Fruit fly (Drosophila melanogaster) whole organism, embryonic: Measurements from ENCODE around the gene RpS8.

Experiments used
- B-H2 ChIP-seq: fragments of 200-800 bp; sonication (Bioruptor generic); optimal IDR thresholded peaks from 2 replicates; lab custom pipeline; 2018; ENCODE audit warnings: missing biosample characterization, mild to moderate bottlenecking, missing genetic modification characterization
- CG10267 ChIP-seq: fragments of 200-800 bp; sonication (Bioruptor generic); optimal IDR thresholded peaks from 2 replicates; lab custom pipeline; 2018; ENCODE audit warnings: missing biosample characterization, mild to moderate bottlenecking, missing genetic modification characterization, moderate library complexity
- CG11560 ChIP-seq: fragments of 200-800 bp; sonication (Bioruptor generic); IDR thresholded peaks from 3 replicates; pipeline ENCODE4 v1.3.6; 2022; ENCODE audit warnings: missing biosample characterization, missing genetic modification characterization
- CG11695 ChIP-seq: fragments of 200-800 bp; sonication (Bioruptor generic); IDR thresholded peaks from 3 replicates; pipeline ENCODE4 v1.3.6; 2022; ENCODE audit warnings: missing biosample characterization, missing genetic modification characterization
- CG12391 ChIP-seq: fragments of 200-800 bp; sonication (Bioruptor generic); optimal IDR thresholded peaks from 3 replicates; lab custom pipeline; 2018; ENCODE audit warnings: missing biosample characterization, mild to moderate bottlenecking, missing genetic modification characterization, moderate library complexity
- CG15601 ChIP-seq: fragments of 200-800 bp; sonication (Bioruptor generic); optimal IDR thresholded peaks from 3 replicates; lab custom pipeline; 2019; ENCODE audit warnings: missing biosample characterization, mild to moderate bottlenecking, missing genetic modification characterization, moderate library complexity
- CG16863 ChIP-seq: fragments of 200-800 bp; sonication (Bioruptor generic); optimal IDR thresholded peaks from 3 replicates; lab custom pipeline; 2016; ENCODE audit warnings: missing biosample characterization, missing genetic modification characterization
- CG17328 ChIP-seq: fragments of 200-800 bp; sonication (Bioruptor generic); IDR thresholded peaks from 2 replicates; pipeline ENCODE4 v1.3.6; 2022; ENCODE audit warnings: missing biosample characterization, missing genetic modification characterization
- CG17802 ChIP-seq: fragments of 200-800 bp; sonication (Bioruptor generic); optimal IDR thresholded peaks from 2 replicates; lab custom pipeline; 2018; ENCODE audit warnings: missing biosample characterization, mild to moderate bottlenecking, missing genetic modification characterization, moderate library complexity
- CG18262 ChIP-seq: fragments of 200-800 bp; optimal IDR thresholded peaks from 3 replicates; lab custom pipeline; 2019; ENCODE audit warnings: missing biosample characterization, mild to moderate bottlenecking, missing genetic modification characterization, moderate library complexity
- CG30431 ChIP-seq: fragments of 200-800 bp; sonication (Bioruptor generic); optimal IDR thresholded peaks from 2 replicates; lab custom pipeline; 2017; ENCODE audit warnings: missing biosample characterization, missing genetic modification characterization
- CG32532 ChIP-seq: fragments of 200-800 bp; sonication (Bioruptor generic); IDR thresholded peaks from 2 replicates; pipeline ENCODE4 v1.3.6; 2022; ENCODE audit warnings: missing biosample characterization, missing genetic modification characterization
- CG4617 ChIP-seq: fragments of 200-800 bp; sonication (Bioruptor generic); optimal IDR thresholded peaks from 3 replicates; lab custom pipeline; 2016; ENCODE audit warnings: missing biosample characterization, missing genetic modification characterization, borderline replicate concordance
- CG5180 ChIP-seq: fragments of 200-800 bp; sonication (Bioruptor generic); optimal IDR thresholded peaks from 3 replicates; lab custom pipeline; 2017; ENCODE audit warnings: missing biosample characterization, missing genetic modification characterization, mild to moderate bottlenecking, moderate library complexity, missing genetic modification reagents
- CG7963 ChIP-seq: fragments of 200-800 bp; sonication (Bioruptor generic); IDR thresholded peaks from 3 replicates; pipeline ENCODE4 v1.3.6; 2022; ENCODE audit warnings: missing biosample characterization, missing genetic modification characterization; ENCODE audit not compliant: partially characterized antibody
- CG8359 ChIP-seq: fragments of 200-800 bp; sonication (Bioruptor generic); optimal IDR thresholded peaks from 2 replicates; lab custom pipeline; 2017; ENCODE audit warnings: missing biosample characterization, mild to moderate bottlenecking, missing genetic modification characterization, borderline replicate concordance
- CG8765 ChIP-seq: fragments of 200-800 bp; sonication (Bioruptor generic); IDR thresholded peaks from 2 replicates; pipeline ENCODE4 v1.3.6; 2022; ENCODE audit warnings: missing biosample characterization, missing genetic modification characterization
- Chrac-16 ChIP-seq: fragments of 200-800 bp; sonication (Bioruptor generic); optimal IDR thresholded peaks from 3 replicates; lab custom pipeline; 2016; ENCODE audit warnings: missing biosample characterization, missing genetic modification characterization
- E2f1 ChIP-seq: fragments of 200-800 bp; sonication (Bioruptor generic); IDR thresholded peaks from 2 replicates; pipeline ENCODE4 v1.3.6; 2022; ENCODE audit warnings: missing biosample characterization, missing genetic modification characterization
- HmgZ ChIP-seq: fragments of 200-800 bp; sonication (Bioruptor generic); optimal IDR thresholded peaks from 2 replicates; lab custom pipeline; 2018; ENCODE audit warnings: missing biosample characterization, mild to moderate bottlenecking, missing genetic modification characterization
- Hr51 ChIP-seq, 2 experiments: fragments of 200-800 bp; sonication (Bioruptor generic); optimal IDR thresholded peaks; 2 replicates in 1 of 2; 3 replicates in 1 of 2; lab custom pipeline; 2016 to 2018; ENCODE audit warnings: missing biosample characterization in 2 of 2, missing genetic modification characterization in 2 of 2, mild to moderate bottlenecking in 1 of 2, moderate library complexity in 1 of 2
- Hsf ChIP-seq: fragments of 200-800 bp; sonication (Bioruptor generic); optimal IDR thresholded peaks from 3 replicates; lab custom pipeline; 2016; ENCODE audit warnings: missing biosample characterization, missing genetic modification characterization
- MESR4 ChIP-seq: fragments of 200-800 bp; sonication (Bioruptor generic); optimal IDR thresholded peaks from 2 replicates; lab custom pipeline; 2018; ENCODE audit warnings: missing biosample characterization, mild to moderate bottlenecking, missing genetic modification characterization, moderate library complexity
- Max ChIP-seq: fragments of 200-800 bp; sonication (Bioruptor generic); optimal IDR thresholded peaks from 2 replicates; lab custom pipeline; 2016; ENCODE audit warnings: missing biosample characterization, mild to moderate bottlenecking, missing genetic modification characterization
- abd-A ChIP-seq: fragments of 200-800 bp; sonication (Bioruptor generic); optimal IDR thresholded peaks from 3 replicates; lab custom pipeline; 2019; ENCODE audit warnings: missing biosample characterization, mild to moderate bottlenecking, missing genetic modification characterization, moderate library complexity
- bcd ChIP-seq: fragments of 200-800 bp; sonication (Bioruptor generic); optimal IDR thresholded peaks from 2 replicates; lab custom pipeline; 2017; ENCODE audit warnings: missing biosample characterization, mild to moderate bottlenecking, missing genetic modification characterization
- danr ChIP-seq: fragments of 200-800 bp; sonication (Bioruptor generic); IDR thresholded peaks from 2 replicates; pipeline ENCODE4 v1.3.6; 2022; ENCODE audit warnings: missing biosample characterization, missing genetic modification characterization
- exex ChIP-seq: fragments of 200-800 bp; sonication (Bioruptor generic); optimal IDR thresholded peaks from 4 replicates; lab custom pipeline; 2018; ENCODE audit warnings: missing biosample characterization, mild to moderate bottlenecking, missing genetic modification characterization, moderate library complexity
- fd102C ChIP-seq: fragments of 200-800 bp; sonication (Bioruptor generic); optimal IDR thresholded peaks from 2 replicates; lab custom pipeline; 2018; ENCODE audit warnings: missing biosample characterization, mild to moderate bottlenecking, missing genetic modification characterization, moderate library complexity
- fd3F ChIP-seq: fragments of 200-800 bp; sonication (Bioruptor generic); optimal IDR thresholded peaks from 2 replicates; lab custom pipeline; 2018; ENCODE audit warnings: missing biosample characterization, mild to moderate bottlenecking, missing genetic modification characterization, moderate library complexity
- gro ChIP-seq: fragments of 200-800 bp; sonication (Bioruptor generic); optimal IDR thresholded peaks from 2 replicates; lab custom pipeline; 2016; ENCODE audit warnings: missing biosample characterization, missing genetic modification characterization
- ham ChIP-seq: fragments of 200-800 bp; sonication (Bioruptor generic); IDR thresholded peaks from 2 replicates; pipeline ENCODE4 v1.3.6; 2022; ENCODE audit warnings: missing biosample characterization, missing genetic modification characterization
- jigr1 ChIP-seq: fragments of 200-800 bp; sonication (Bioruptor generic); IDR thresholded peaks from 3 replicates; pipeline ENCODE4 v1.3.6; 2022; ENCODE audit warnings: missing biosample characterization, missing genetic modification characterization
- klu ChIP-seq: fragments of 200-800 bp; sonication (Bioruptor generic); IDR thresholded peaks from 2 replicates; pipeline ENCODE4 v1.3.6; 2022; ENCODE audit warnings: missing biosample characterization, missing genetic modification characterization
- knrl ChIP-seq: fragments of 200-800 bp; sonication (Bioruptor generic); IDR thresholded peaks from 3 replicates; pipeline ENCODE4 v1.3.6; 2022; ENCODE audit warnings: missing biosample characterization, missing genetic modification characterization; ENCODE audit not compliant: partially characterized antibody
- lab ChIP-seq: fragments of 200-800 bp; sonication (Bioruptor generic); optimal IDR thresholded peaks from 3 replicates; lab custom pipeline; 2017; ENCODE audit warnings: missing biosample characterization, missing genetic modification characterization, mild to moderate bottlenecking, moderate library complexity, missing genetic modification reagents
- lilli ChIP-seq: fragments of 200-800 bp; sonication (Bioruptor generic); optimal IDR thresholded peaks from 3 replicates; lab custom pipeline; 2016; ENCODE audit warnings: missing biosample characterization, missing genetic modification characterization
- maf-S ChIP-seq: fragments of 200-800 bp; sonication (Bioruptor generic); optimal IDR thresholded peaks from 2 replicates; lab custom pipeline; 2016; ENCODE audit warnings: missing biosample characterization, missing genetic modification characterization
- org-1 ChIP-seq: fragments of 200-800 bp; sonication (Bioruptor generic); optimal IDR thresholded peaks from 2 replicates; lab custom pipeline; 2017; ENCODE audit warnings: missing biosample characterization, missing genetic modification characterization
- peb ChIP-seq: fragments of 200-800 bp; sonication (Bioruptor generic); IDR thresholded peaks from 2 replicates; pipeline ENCODE4 v1.3.6; 2022; ENCODE audit warnings: missing biosample characterization, missing genetic modification characterization
- pros ChIP-seq: fragments of 200-800 bp; sonication (Bioruptor generic); optimal IDR thresholded peaks from 3 replicates; lab custom pipeline; 2019; ENCODE audit warnings: missing biosample characterization, mild to moderate bottlenecking, missing genetic modification characterization, moderate library complexity
- salm ChIP-seq: fragments of 200-800 bp; sonication (Bioruptor generic); optimal IDR thresholded peaks from 2 replicates; lab custom pipeline; 2018; ENCODE audit warnings: missing biosample characterization, mild to moderate bottlenecking, missing genetic modification characterization
- shn ChIP-seq: fragments of 200-800 bp; sonication (Bioruptor generic); optimal IDR thresholded peaks from 3 replicates; lab custom pipeline; 2016; ENCODE audit warnings: missing biosample characterization, missing genetic modification characterization
- sna ChIP-seq: fragments of 200-800 bp; sonication (Bioruptor generic); IDR thresholded peaks from 2 replicates; pipeline ENCODE4 v1.3.6; 2022; ENCODE audit warnings: missing biosample characterization, missing genetic modification characterization; ENCODE audit not compliant: partially characterized antibody
- sr ChIP-seq: fragments of 200-800 bp; sonication (Bioruptor generic); IDR thresholded peaks from 3 replicates; pipeline ENCODE4 v1.3.6; 2022; ENCODE audit warnings: missing biosample characterization, missing genetic modification characterization
- usp ChIP-seq: fragments of >200 bp; optimal IDR thresholded peaks from 2 replicates; lab custom pipeline; 2017; ENCODE audit warnings: missing biosample characterization, missing genetic modification characterization
- wor ChIP-seq: fragments of 200-800 bp; sonication (Bioruptor generic); IDR thresholded peaks from 2 replicates; pipeline ENCODE4 v1.3.6; 2022; ENCODE audit warnings: missing biosample characterization, missing genetic modification characterization
- z ChIP-seq: fragments of 200-800 bp; sonication (Bioruptor generic); IDR thresholded peaks from 3 replicates; pipeline ENCODE4 v1.3.6; 2022; ENCODE audit warnings: missing biosample characterization, missing genetic modification characterization

The RpS8 gene

DNA sequence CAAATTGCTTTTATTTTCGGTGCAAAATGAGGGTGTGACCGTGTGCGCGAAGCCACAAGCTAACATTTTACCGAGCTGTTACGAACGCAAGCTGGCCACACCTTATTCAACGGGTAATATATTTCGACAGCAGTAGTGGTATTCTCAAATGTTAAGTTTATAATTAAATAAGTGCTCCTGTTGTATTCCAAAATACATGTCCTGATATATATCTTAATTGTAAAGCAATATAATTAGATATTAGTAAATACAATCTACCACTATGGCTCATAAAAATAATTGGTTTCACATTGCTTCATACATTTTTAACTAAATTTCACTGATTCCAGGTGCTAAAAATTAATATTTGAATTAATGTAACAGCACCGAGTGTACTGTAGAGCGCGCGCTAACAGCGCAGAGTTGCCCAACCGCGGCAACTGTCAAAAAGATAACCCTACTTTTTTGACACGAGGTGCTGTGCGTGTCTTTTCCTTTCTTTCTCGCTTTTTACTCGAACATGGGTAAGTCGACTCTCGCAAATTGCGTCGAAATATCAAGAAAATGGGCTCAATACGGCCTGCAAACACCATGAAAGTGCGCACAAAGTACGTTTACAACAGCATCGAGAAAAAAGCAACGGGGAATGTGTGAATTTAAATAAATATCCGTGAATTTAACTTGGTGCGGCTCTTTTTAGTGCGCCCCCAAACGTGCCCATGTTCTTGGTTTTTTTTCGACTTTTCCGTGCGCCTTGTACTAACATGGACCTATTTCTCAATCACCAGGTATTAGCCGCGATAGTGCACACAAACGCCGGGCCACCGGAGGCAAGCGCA, at the start of gene RpS8, which contains the start of gene CG15514 (continued):
- TF ChIP-seq CG10267 (tag; lab: Kevin White, UChicago) (peak; percentile 75), B-H2 (GFP tag; lab: Kevin White, UChicago) (peak; percentile 73), HmgZ (peak; percentile 29), peb (GFP tag; lab: Robert Waterston, UW) (no peak), Chrac-16 (GFP tag; lab: Kevin White, UChicago) (no peak), CG11695 (GFP tag; lab: Robert Waterston, UW) (0 out of 3 replicates have a peak, but pooled peaks have one; percentile 38), E2f1 (no peak; the same call in 1 of the 2 replicates), bcd (peak; percentile 77), CG15601 (peak; percentile 71), lab (GFP tag; lab: Kevin White, UChicago) (peak; percentile 84), CG8359 (GFP tag; lab: Kevin White, UChicago) (peak; percentile 14), klu (GFP tag; lab: Robert Waterston, UW) (no peak), usp (no peak), jigr1 (GFP tag; lab: Robert Waterston, UW) (no peak; the same call in 2 of the 3 replicates), CG17802 (tag; lab: Kevin White, UChicago) (peak; percentile 33), CG7963 (GFP tag; lab: Robert Waterston, UW) (no peak), org-1 (GFP tag; lab: Kevin White, UChicago) (peak; percentile 44), salm (no peak), gro (GFP tag; lab: Kevin White, UChicago) (no peak), maf-S (GFP tag; lab: Kevin White, UChicago) (no peak), pros (GFP tag; lab: Kevin White, UChicago) (no peak), fd3F (peak; percentile 33), MESR4 (peak; percentile 97), Hr51 (GFP tag; optimal IDR thresholded peaks at IDR 0.05; lab: Kevin White, UChicago) (no peak), CG4617 (peak; percentile 55), CG17328 (GFP tag; lab: Robert Waterston, UW) (0 out of 2 replicates have a peak, but pooled peaks have one; percentile 30), wor (GFP tag; lab: Robert Waterston, UW) (no peak), CG8765 (no peak), lilli (peak; percentile 22), danr (GFP tag; lab: Robert Waterston, UW) (no peak), Max (GFP tag; lab: Kevin White, UChicago) (peak; percentile 94), CG5180 (GFP tag; lab: Kevin White, UChicago) (peak; percentile 56), z (no peak), CG18262 (tag; lab: Kevin White, UChicago) (peak; percentile 33), sna (no peak), CG30431 (GFP tag; lab: Kevin White, UChicago) (no peak), CG16863 (GFP tag; lab: Kevin White, UChicago) (no peak), exex (tag; lab: Kevin White, UChicago) (no peak), CG32532 (GFP tag; lab: Robert Waterston, UW) (peak; percentile 68), knrl (GFP tag; lab: Robert Waterston, UW) (no peak), shn (no peak), ham (GFP tag; lab: Robert Waterston, UW) (no peak), abd-A (tag; lab: Kevin White, UChicago) (no peak), sr (GFP tag; lab: Robert Waterston, UW) (peak; percentile 10; the same call in 1 of the 3 replicates), CG12391 (peak; percentile 74), fd102C (GFP tag; lab: Kevin White, UChicago) (no peak), CG11560 (no peak), Hsf (GFP tag; lab: Kevin White, UChicago) (peak; percentile 3)
